Worm (Caenorhabditis elegans): ENCODE results near the gene gpn-1.
A peak's percentile ranks its signal among the peaks of the same experiment; 100 is the strongest.

The gpn-1 gene

DNA sequence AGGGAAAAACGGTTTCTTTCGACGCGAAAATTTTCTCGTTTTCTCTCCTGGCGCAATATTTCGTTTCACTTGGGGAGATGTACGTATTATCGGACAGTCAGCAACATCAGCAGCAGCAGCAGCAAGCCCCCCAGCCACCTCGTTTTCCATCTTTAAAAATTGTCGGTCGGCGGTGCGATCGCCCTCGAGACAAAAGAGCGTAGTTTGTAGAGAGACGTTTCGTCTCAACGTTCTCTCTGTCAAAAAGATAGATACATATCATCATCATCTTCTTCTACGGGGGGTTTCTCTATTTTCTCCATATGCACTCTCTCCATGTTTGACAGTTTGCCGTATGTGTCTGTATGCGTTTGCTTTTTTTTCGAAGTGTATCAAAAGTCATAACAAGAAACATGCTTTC lies 28.1 kb downstream of the gpn-1 start (continued):
- TF ChIP-seq nhr-111 (GFP tag; optimal IDR thresholded peaks at IDR 0.05) (no peak), pqm-1 (tag; optimal IDR thresholded peaks at IDR 0.05) (peak; percentile 43), set-16 (GFP tag; IDR thresholded peaks at IDR 0.05) (no peak)

DNA sequence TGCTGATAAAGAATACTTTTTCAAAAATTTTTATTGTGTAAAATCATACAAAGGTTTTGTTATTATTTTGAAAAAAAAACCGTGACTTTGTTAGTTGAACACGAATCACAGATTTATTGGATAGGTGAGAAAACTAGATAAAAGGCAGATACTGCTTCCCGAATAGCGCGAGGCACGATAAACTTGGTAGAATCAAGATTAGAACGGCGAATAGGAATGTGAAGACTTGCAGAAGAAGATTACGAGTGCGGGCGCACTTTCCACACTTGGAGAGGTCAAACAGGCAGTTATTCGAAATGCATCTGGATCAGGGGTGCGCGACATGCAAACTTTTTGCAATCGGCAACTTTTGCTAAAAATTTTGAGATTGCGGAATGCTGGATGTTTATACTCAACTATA lies 31.7 kb downstream of the gpn-1 start:
- no peak for TF ChIP-seq snpc-1.2 (GFP tag; IDR thresholded peaks at IDR 0.05)
- no peak for TF ChIP-seq unc-62 (GFP tag; optimal IDR thresholded peaks at IDR 0.05 in 1 of 2)
- no peak for TF ChIP-seq unc-62 (tag; optimal IDR thresholded peaks at IDR 0.05)
- no peak for TF ChIP-seq ceh-28 (tag; optimal IDR thresholded peaks at IDR 0.05)
- TF ChIP-seq Y75B8A.6 (GFP tag; IDR thresholded peaks at IDR 0.05), result no peak
- no peak for TF ChIP-seq Y48G9A.11 (GFP tag; IDR thresholded peaks at IDR 0.05)
- no peak for TF ChIP-seq fkh-10 (GFP tag; optimal IDR thresholded peaks at IDR 0.05)
- TF ChIP-seq mxl-3 (GFP tag; optimal IDR thresholded peaks at IDR 0.05), result no peak
- no peak for TF ChIP-seq Y5F2A.4 (GFP tag; optimal IDR thresholded peaks at IDR 0.05)
- no peak for TF ChIP-seq nhr-41 (GFP tag; IDR thresholded peaks at IDR 0.05)
- TF ChIP-seq ceh-62 (tag; optimal IDR thresholded peaks at IDR 0.05), result no peak
- TF ChIP-seq set-16 (GFP tag; IDR thresholded peaks at IDR 0.05), result no peak
- no peak for TF ChIP-seq R02D3.7 (tag; optimal IDR thresholded peaks at IDR 0.05)
- TF ChIP-seq lim-7 (GFP tag; IDR thresholded peaks at IDR 0.05), result no peak
- TF ChIP-seq T20F7.1 (GFP tag; optimal IDR thresholded peaks at IDR 0.05), result no peak
- TF ChIP-seq rbr-2 (tag; optimal IDR thresholded peaks at IDR 0.05), result no peak
- TF ChIP-seq daf-19 (GFP tag; conservative IDR thresholded peaks at IDR 0.05), result no peak
- no peak for TF ChIP-seq lsy-2 (tag; optimal IDR thresholded peaks at IDR 0.05)
- no peak for TF ChIP-seq D1046.2 (GFP tag; IDR thresholded peaks at IDR 0.05)

DNA sequence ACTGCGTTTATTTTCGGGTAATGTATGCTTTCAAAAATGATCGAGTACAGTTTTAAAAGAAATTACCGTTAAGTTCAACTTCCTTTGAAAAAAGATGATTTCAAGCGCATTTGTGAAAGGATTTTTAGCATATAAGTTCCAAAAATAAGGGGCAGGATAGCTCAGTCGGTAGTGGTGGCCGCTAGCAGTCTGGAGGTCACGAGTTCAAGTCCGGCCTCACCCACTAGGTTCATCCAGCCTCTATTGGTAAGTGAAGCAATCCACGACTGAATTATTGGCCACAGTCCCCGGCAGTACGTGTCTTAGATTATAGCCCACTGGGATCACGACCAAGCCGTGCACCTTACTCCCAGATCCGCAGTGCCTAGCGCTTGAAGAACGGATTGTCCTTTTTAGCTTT lies 35.5 kb downstream of the gpn-1 start:
- peak; percentile 53; the same call in 1 of the 2 replicates for TF ChIP-seq egl-43 (GFP tag; IDR thresholded peaks at IDR 0.05)
- no peak for TF ChIP-seq lin-1 (GFP tag; IDR thresholded peaks at IDR 0.05)
- no peak for TF ChIP-seq lin-38 (GFP tag; IDR thresholded peaks at IDR 0.05)
- TF ChIP-seq aha-1 (tag), result peak; percentile 85
- TF ChIP-seq snpc-1.2 (GFP tag; IDR thresholded peaks at IDR 0.05), result peak; percentile 62; the same call in 1 of the 2 replicates
- no peak for TF ChIP-seq hlh-30 (tag; optimal IDR thresholded peaks at IDR 0.05; ENCODE audit: insufficient read depth)

DNA sequence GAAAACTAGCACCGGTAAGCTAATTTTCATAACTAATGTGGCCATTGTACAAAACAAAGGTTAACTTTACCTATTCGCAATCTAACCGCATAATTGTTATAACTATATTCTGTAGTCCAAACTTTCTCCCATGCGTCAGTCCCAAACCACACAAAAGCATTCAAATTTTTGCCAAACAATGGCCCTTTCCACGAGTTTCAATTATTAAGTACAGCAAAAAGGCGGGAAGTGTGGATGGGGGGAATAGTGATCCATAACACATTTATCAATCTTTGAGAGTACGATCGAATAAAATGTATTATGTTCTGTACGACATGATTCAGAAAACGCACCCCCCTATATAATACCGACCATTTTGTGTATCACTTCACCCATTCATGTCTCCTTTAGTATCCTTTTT lies 36.8 kb downstream of the gpn-1 start, which contains the start of gene ZK662.6:
ZK662.6 (plus strand) TSS at position 301 of the 400 bp plus-strand sequence.
- TF ChIP-seq F44E2.7 (GFP tag; IDR thresholded peaks at IDR 0.05) (no peak), unc-62 (GFP tag; optimal IDR thresholded peaks at IDR 0.05 in 1 of 2) (peak in 1 of 2 experiments; percentile 47), unc-62 (tag; optimal IDR thresholded peaks at IDR 0.05) (no peak), dmd-9 (GFP tag; IDR thresholded peaks at IDR 0.05) (no peak)

- TF ChIP-seq daf-8 (GFP tag; IDR thresholded peaks at IDR 0.05) (no peak), vab-7 (GFP tag; IDR thresholded peaks at IDR 0.05) (no peak), lin-13 (GFP tag; optimal IDR thresholded peaks at IDR 0.05) (no peak), mxl-2 (GFP tag; conservative IDR thresholded peaks at IDR 0.05) (no peak), dmd-6 (GFP tag; IDR thresholded peaks at IDR 0.05) (no peak), saeg-2 (GFP tag; IDR thresholded peaks at IDR 0.05) (no peak), zip-2 (tag; optimal IDR thresholded peaks at IDR 0.05) (no peak), lin-38 (GFP tag; IDR thresholded peaks at IDR 0.05) (no peak), unc-130 (GFP tag; optimal IDR thresholded peaks at IDR 0.05) (no peak), snpc-4 (tag; optimal IDR thresholded peaks at IDR 0.05) (no peak), Y105C5A.15 (GFP tag; IDR thresholded peaks at IDR 0.05) (no peak), set-16 (GFP tag; IDR thresholded peaks at IDR 0.05) (no peak), nhr-11 (tag; optimal IDR thresholded peaks at IDR 0.05) (no peak), ctbp-1 (GFP tag; IDR thresholded peaks at IDR 0.05) (no peak)
Measured at ce11 chrX:15721346-15721745, 39.9 kb downstream of the gpn-1 start, which contains the start of gene ZK662.5. TSS of gene ZK662.5 (plus strand) at chrX:15721646.

Data from whole organism, L4 larva.